Worm (Caenorhabditis elegans) whole organism, midembryonic: ENCODE measurements around the gene aqp-8.

Experiments used
- cog-1 ChIP-seq: sonication (generic microtip); optimal IDR thresholded peaks from 2 replicates; lab custom pipeline; 2016; ENCODE audit warnings: missing genetic modification characterization, missing compliant biosample characterization
- flt-1 ChIP-seq: fragments of 200-800 bp; sonication (Bioruptor generic); IDR thresholded peaks from 2 replicates; pipeline ENCODE4 v1.3.6; 2022; ENCODE audit warnings: missing genetic modification characterization, missing compliant biosample characterization
- med-1 ChIP-seq: sonication (generic microtip); optimal IDR thresholded peaks from 2 replicates; lab custom pipeline; 2017; ENCODE audit warnings: missing genetic modification characterization, mild to moderate bottlenecking, missing compliant biosample characterization, antibody characterized with exemption, missing genetic modification reagents; ENCODE audit not compliant: insufficient read depth
- tab-1 ChIP-seq: fragments of 200-800 bp; sonication (Bioruptor generic); IDR thresholded peaks from 2 replicates; pipeline ENCODE4 v1.3.6; 2022; ENCODE audit warnings: missing genetic modification characterization, missing compliant biosample characterization
- ztf-23 ChIP-seq: fragments of 200-800 bp; sonication (Bioruptor generic); IDR thresholded peaks from 2 replicates; pipeline ENCODE4 v1.3.6; 2022; ENCODE audit warnings: missing genetic modification reagents, missing genetic modification characterization, missing compliant biosample characterization

DNA sequence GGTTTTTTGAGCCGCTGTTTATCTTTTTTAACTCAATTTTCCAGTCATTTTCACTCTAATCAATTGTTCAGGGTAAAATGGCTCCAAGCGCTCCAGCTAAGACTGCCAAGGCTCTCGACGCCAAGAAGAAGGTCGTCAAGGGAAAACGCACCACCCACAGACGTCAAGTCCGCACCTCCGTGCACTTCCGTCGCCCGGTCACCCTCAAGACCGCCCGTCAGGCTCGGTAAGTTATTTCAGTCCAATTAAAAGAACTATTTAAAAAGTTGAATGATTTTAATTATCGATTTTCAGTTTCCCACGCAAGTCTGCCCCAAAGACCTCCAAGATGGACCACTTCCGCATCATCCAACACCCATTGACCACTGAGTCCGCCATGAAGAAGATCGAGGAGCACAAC lies 10.3 kb upstream of the aqp-8 start, which contains the start of gene rpl-25.1:
- TF ChIP-seq cog-1 (tag; lab: Kevin White, UChicago): no peak
- 0 out of 2 replicates have a peak, but pooled peaks have one; percentile 20 for TF ChIP-seq tab-1
- TF ChIP-seq ztf-23 (GFP tag; lab: Robert Waterston, UW): no peak
- TF ChIP-seq flt-1 (GFP tag; lab: Robert Waterston, UW): no peak
- TF ChIP-seq med-1 (GFP tag; lab: Kevin White, UChicago): no peak
